Worm (Caenorhabditis elegans): Measurements from ENCODE around the gene fbxb-42.
"Not testable (repeated sequence)": the region's sequence is repeated elsewhere in the genome, so short reads cannot be mapped to it uniquely, and the experiment has no call there.

fbxb-42 gene

DNA sequence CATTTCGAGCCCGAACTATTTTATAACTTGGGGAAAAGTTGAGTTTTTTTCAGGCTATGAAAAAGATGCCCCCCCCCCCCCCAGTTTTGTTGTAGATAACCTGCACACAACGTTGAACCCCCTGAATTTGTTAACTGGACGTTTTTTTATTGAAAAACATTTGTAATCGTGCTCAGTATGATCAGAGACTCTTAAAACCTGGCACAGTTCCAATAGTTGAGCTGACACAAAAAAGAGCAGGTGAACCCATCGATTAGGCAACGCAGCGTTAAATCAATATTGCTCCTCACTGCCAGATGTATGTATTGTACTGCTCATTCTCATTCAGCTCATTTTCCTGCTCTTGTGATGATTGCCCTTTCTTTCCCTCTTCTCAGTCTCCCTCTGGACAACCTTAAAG, 8.2 kb downstream of the fbxb-42 start, which contains the start of gene K05F6.12:
Gene K05F6.12 (plus strand): TSS at position 301 of the 400 bp plus-strand sequence.
- TF ChIP-seq pros-1 (tag; optimal IDR thresholded peaks at IDR 0.05): no peak
- no peak for TF ChIP-seq pag-3 (tag; optimal IDR thresholded peaks at IDR 0.05; ENCODE audit: borderline replicate concordance)
- TF ChIP-seq ceh-48 (tag; optimal IDR thresholded peaks at IDR 0.05): no peak
- TF ChIP-seq pha-2 (tag; optimal IDR thresholded peaks at IDR 0.05): no peak
- TF ChIP-seq sox-2 (GFP tag; IDR thresholded peaks at IDR 0.05): no peak
- TF ChIP-seq unc-86 (tag; optimal IDR thresholded peaks at IDR 0.05): no peak
- no peak for TF ChIP-seq sox-4 (tag; optimal IDR thresholded peaks at IDR 0.05)
- TF ChIP-seq dmd-4 (tag; optimal IDR thresholded peaks at IDR 0.05; ENCODE audit: borderline replicate concordance): no peak
- TF ChIP-seq ceh-18 (tag; optimal IDR thresholded peaks at IDR 0.05): no peak
- no peak for TF ChIP-seq pqm-1 (tag; optimal IDR thresholded peaks at IDR 0.05)
- no peak for TF ChIP-seq lin-11 (tag; optimal IDR thresholded peaks at IDR 0.05)
- no peak for TF ChIP-seq hlh-8 (tag; optimal IDR thresholded peaks at IDR 0.05)
- TF ChIP-seq madf-2 (tag; optimal IDR thresholded peaks at IDR 0.05): no peak
- TF ChIP-seq ref-2 (tag; optimal IDR thresholded peaks at IDR 0.05): no peak
- TF ChIP-seq mec-3 (tag; optimal IDR thresholded peaks at IDR 0.05; ENCODE audit: borderline replicate concordance): no peak
- no peak for TF ChIP-seq fkh-10 (GFP tag; optimal IDR thresholded peaks at IDR 0.05)
- TF ChIP-seq T23F11.4 (GFP tag; optimal IDR thresholded peaks at IDR 0.05): no peak
- TF ChIP-seq hlh-6 (tag; optimal IDR thresholded peaks at IDR 0.05): no peak
- no peak for TF ChIP-seq nfya-1 (tag; optimal IDR thresholded peaks at IDR 0.05)

DNA sequence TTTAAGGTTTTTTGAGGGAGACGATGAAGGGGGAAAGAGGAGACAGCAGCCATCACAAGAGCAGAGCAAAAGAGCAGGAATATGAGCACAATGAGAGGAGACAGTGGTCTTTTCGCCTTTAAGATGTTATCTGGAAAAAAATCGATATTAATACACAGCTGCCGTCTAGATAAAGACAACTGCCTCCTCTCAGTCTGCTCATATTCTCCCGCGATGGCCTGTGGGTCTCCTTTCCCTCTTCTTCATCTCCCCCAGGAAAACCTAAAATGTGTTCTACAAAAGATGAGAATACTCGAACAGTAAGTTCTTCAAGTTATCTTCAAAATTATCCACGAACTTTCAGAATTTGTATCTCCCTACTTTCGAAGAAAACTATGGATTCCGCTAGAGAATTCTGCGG, 13.1 kb downstream of the fbxb-42 start, which contains the start of the genes fbxb-52 and fbxb-51:
Gene fbxb-52 (minus strand): TSS at position 101 of the 400 bp plus-strand sequence.
Gene fbxb-51 (plus strand): TSS at position 212 of the 400 bp plus-strand sequence.
- TF ChIP-seq nhr-11 (tag; optimal IDR thresholded peaks at IDR 0.05): no peak
- TF ChIP-seq pax-1 (tag; optimal IDR thresholded peaks at IDR 0.05): no peak
- no peak for TF ChIP-seq ceh-6 (GFP tag; optimal IDR thresholded peaks at IDR 0.05)
- no peak for TF ChIP-seq ceh-9 (tag; optimal IDR thresholded peaks at IDR 0.05)
- no peak for TF ChIP-seq unc-55 (GFP tag; optimal IDR thresholded peaks at IDR 0.05)
- TF ChIP-seq ceh-19 (GFP tag; optimal IDR thresholded peaks at IDR 0.05): no peak
- no peak for TF ChIP-seq ttx-3 (tag; optimal IDR thresholded peaks at IDR 0.05)
- TF ChIP-seq ceh-22 (tag; optimal IDR thresholded peaks at IDR 0.05): no peak
- no peak for TF ChIP-seq fkh-10 (GFP tag; optimal IDR thresholded peaks at IDR 0.05)
- TF ChIP-seq syd-9 (tag; optimal IDR thresholded peaks at IDR 0.05): no peak
- TF ChIP-seq fax-1 (tag; optimal IDR thresholded peaks at IDR 0.05): no peak

DNA sequence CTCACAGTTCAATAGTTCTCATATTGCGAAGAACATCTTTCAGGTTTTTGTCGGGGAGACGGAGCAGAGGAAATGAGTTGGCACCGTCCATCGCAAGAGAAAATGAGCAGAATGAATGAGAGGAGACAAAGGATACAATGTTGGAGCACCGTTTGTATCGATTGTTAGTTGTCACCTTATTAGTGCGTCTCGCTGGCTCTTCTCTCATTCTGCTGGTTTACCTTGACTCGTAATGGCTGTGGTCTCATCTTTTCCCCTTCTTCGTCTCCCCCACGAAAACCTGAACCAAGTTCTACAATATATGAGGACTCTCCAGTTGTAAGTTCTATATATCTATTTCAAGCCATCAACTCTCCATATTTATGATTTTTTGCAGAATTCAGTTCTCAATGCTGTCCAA, 18.8 kb downstream of the fbxb-42 start, which contains the start of the genes fbxb-54 and fbxb-50:
Gene fbxb-54 (minus strand): TSS at position 101 of the 400 bp plus-strand sequence.
Gene fbxb-50 (plus strand): TSS at position 227 of the 400 bp plus-strand sequence.
- TF ChIP-seq pag-3 (tag; optimal IDR thresholded peaks at IDR 0.05; ENCODE audit: borderline replicate concordance); unc-86 (tag; optimal IDR thresholded peaks at IDR 0.05); ceh-30 (tag; optimal IDR thresholded peaks at IDR 0.05): not testable (repeated sequence)

DNA sequence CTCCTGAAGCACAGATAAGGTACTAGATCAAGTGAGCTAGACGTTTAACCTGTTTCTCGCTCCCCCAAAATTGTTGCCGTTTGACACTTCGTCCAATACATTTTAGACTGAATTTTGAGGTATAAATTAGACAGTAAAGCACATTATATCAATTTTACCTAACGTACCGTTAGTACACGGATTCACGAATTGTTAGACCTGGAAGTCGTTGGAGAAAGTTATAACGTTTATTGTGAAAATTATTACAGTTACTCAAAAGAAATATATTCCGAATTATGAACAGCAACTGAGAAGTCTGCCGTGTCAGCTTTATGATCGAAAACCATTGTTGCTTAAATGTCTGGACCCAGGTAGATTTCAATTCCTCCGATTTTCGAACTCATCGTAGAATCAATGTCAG, 23.4 kb downstream of the fbxb-42 start:
- no peak for TF ChIP-seq unc-42 (tag; optimal IDR thresholded peaks at IDR 0.05)
- TF ChIP-seq hlh-30 (tag; optimal IDR thresholded peaks at IDR 0.05; ENCODE audit: insufficient read depth): no peak
- no peak for TF ChIP-seq ceh-9 (tag; optimal IDR thresholded peaks at IDR 0.05)
- TF ChIP-seq ama-1 (optimal IDR thresholded peaks at IDR 0.05): no peak
- no peak for TF ChIP-seq elt-2 (tag; optimal IDR thresholded peaks at IDR 0.05)
- no peak for TF ChIP-seq pha-4 (tag; optimal IDR thresholded peaks at IDR 0.05)
- TF ChIP-seq ztf-16 (tag; optimal IDR thresholded peaks at IDR 0.05): no peak
- TF ChIP-seq T23F11.4 (GFP tag; optimal IDR thresholded peaks at IDR 0.05): no peak
- no peak for TF ChIP-seq pat-9 (tag; optimal IDR thresholded peaks at IDR 0.05)
- TF ChIP-seq pag-3 (tag; optimal IDR thresholded peaks at IDR 0.05; ENCODE audit: borderline replicate concordance): no peak
- TF ChIP-seq ahr-1 (tag; optimal IDR thresholded peaks at IDR 0.05): no peak
- no peak for TF ChIP-seq ceh-22 (tag; optimal IDR thresholded peaks at IDR 0.05)
- no peak for TF ChIP-seq ref-2 (tag; optimal IDR thresholded peaks at IDR 0.05)
- no peak for TF ChIP-seq ceh-30 (tag; optimal IDR thresholded peaks at IDR 0.05)
- TF ChIP-seq lin-11 (tag; optimal IDR thresholded peaks at IDR 0.05): no peak
- TF ChIP-seq hlh-6 (tag; optimal IDR thresholded peaks at IDR 0.05): no peak

Data from whole organism, late embryonic.